Fruit fly (Drosophila melanogaster) whole organism, embryonic: ENCODE data around the gene hbt.
A peak's percentile ranks its signal among the peaks of the same experiment; 100 is the strongest.

Experiments used
- Aef1 ChIP-seq: fragments of 200-800 bp; sonication (Bioruptor generic); IDR thresholded peaks from 3 replicates; pipeline ENCODE4 v1.3.6; 2022; ENCODE audit warnings: missing biosample characterization, missing genetic modification characterization
- Antp ChIP-seq: fragments of 200-800 bp; sonication (Bioruptor generic); optimal IDR thresholded peaks from 3 replicates; lab custom pipeline; 2016; ENCODE audit warnings: missing biosample characterization, missing genetic modification characterization
- CG11560 ChIP-seq: fragments of 200-800 bp; sonication (Bioruptor generic); IDR thresholded peaks from 3 replicates; pipeline ENCODE4 v1.3.6; 2022; ENCODE audit warnings: missing biosample characterization, missing genetic modification characterization
- CG12236 ChIP-seq: fragments of 200-800 bp; sonication (Bioruptor generic); optimal IDR thresholded peaks from 2 replicates; lab custom pipeline; 2016; ENCODE audit warnings: missing biosample characterization, missing genetic modification characterization
- CG13123 ChIP-seq: fragments of 200-800 bp; sonication (Bioruptor generic); optimal IDR thresholded peaks from 2 replicates; lab custom pipeline; 2016; ENCODE audit warnings: missing biosample characterization, missing genetic modification characterization
- CG14667 ChIP-seq: fragments of 200-800 bp; sonication (Bioruptor generic); IDR thresholded peaks from 2 replicates; pipeline ENCODE4 v1.3.6; 2022; ENCODE audit warnings: missing biosample characterization, missing genetic modification characterization
- CG15696 ChIP-seq: fragments of 200-800 bp; sonication (Bioruptor generic); optimal IDR thresholded peaks from 2 replicates; lab custom pipeline; 2019; ENCODE audit warnings: missing biosample characterization, mild to moderate bottlenecking, missing genetic modification characterization, moderate library complexity
- CG16815 ChIP-seq: fragments of 200-800 bp; sonication (Bioruptor generic); optimal IDR thresholded peaks from 3 replicates; lab custom pipeline; 2017; ENCODE audit warnings: missing biosample characterization, mild to moderate bottlenecking, missing genetic modification characterization
- CG17802 ChIP-seq: fragments of 200-800 bp; sonication (Bioruptor generic); optimal IDR thresholded peaks from 2 replicates; lab custom pipeline; 2018; ENCODE audit warnings: missing biosample characterization, mild to moderate bottlenecking, missing genetic modification characterization, moderate library complexity
- CG17912 ChIP-seq: fragments of 200-800 bp; sonication (Bioruptor generic); optimal IDR thresholded peaks from 2 replicates; lab custom pipeline; 2018; ENCODE audit warnings: missing biosample characterization, mild to moderate bottlenecking, missing genetic modification characterization
- CG1792 ChIP-seq: fragments of 200-800 bp; sonication (Bioruptor generic); optimal IDR thresholded peaks from 2 replicates; lab custom pipeline; 2016; ENCODE audit warnings: missing biosample characterization, missing genetic modification characterization
- CG18619 ChIP-seq: fragments of 200-800 bp; sonication (Bioruptor generic); optimal IDR thresholded peaks from 3 replicates; lab custom pipeline; 2017; ENCODE audit warnings: missing biosample characterization, mild to moderate bottlenecking, missing genetic modification characterization
- CG30020 ChIP-seq: fragments of 200-800 bp; optimal IDR thresholded peaks from 2 replicates; lab custom pipeline; 2019; ENCODE audit warnings: missing biosample characterization, mild to moderate bottlenecking, missing genetic modification characterization, moderate library complexity
- CG30403 ChIP-seq: fragments of 200-800 bp; sonication (Bioruptor generic); optimal IDR thresholded peaks from 3 replicates; lab custom pipeline; 2016; ENCODE audit warnings: missing biosample characterization, missing genetic modification characterization
- CG34422 ChIP-seq: fragments of 200-800 bp; sonication (Bioruptor generic); IDR thresholded peaks from 3 replicates; pipeline ENCODE4 v1.3.6; 2022; ENCODE audit warnings: missing biosample characterization, missing genetic modification characterization
- CG4282 ChIP-seq: fragments of 200-800 bp; sonication (Bioruptor generic); optimal IDR thresholded peaks from 2 replicates; lab custom pipeline; 2016; ENCODE audit warnings: missing biosample characterization, missing genetic modification characterization
- CG4707 ChIP-seq: fragments of 200-800 bp; sonication (Bioruptor generic); optimal IDR thresholded peaks from 2 replicates; lab custom pipeline; 2018; ENCODE audit warnings: missing biosample characterization, mild to moderate bottlenecking, missing genetic modification characterization, moderate library complexity
- CG4854 ChIP-seq: fragments of 200-800 bp; sonication (Bioruptor generic); optimal IDR thresholded peaks from 2 replicates; lab custom pipeline; 2016; ENCODE audit warnings: missing biosample characterization, missing genetic modification characterization, inconsistent platforms
- CG6254 ChIP-seq: fragments of 200-800 bp; sonication (Bioruptor generic); optimal IDR thresholded peaks from 3 replicates; lab custom pipeline; 2017; ENCODE audit warnings: mild to moderate bottlenecking, missing biosample characterization, missing genetic modification reagents, missing genetic modification characterization
- CG6654 ChIP-seq: fragments of 200-800 bp; sonication (Bioruptor generic); optimal IDR thresholded peaks from 2 replicates; lab custom pipeline; 2017; ENCODE audit warnings: missing biosample characterization, mild to moderate bottlenecking, missing genetic modification characterization
- CG6813 ChIP-seq: fragments of 200-800 bp; sonication (Bioruptor generic); optimal IDR thresholded peaks from 2 replicates; lab custom pipeline; 2017; ENCODE audit warnings: missing biosample characterization, missing genetic modification characterization, mild to moderate bottlenecking, moderate library complexity, missing genetic modification reagents
- CG7745 ChIP-seq: fragments of 200-800 bp; sonication (Bioruptor generic); optimal IDR thresholded peaks from 2 replicates; lab custom pipeline; 2018; ENCODE audit warnings: missing biosample characterization, mild to moderate bottlenecking, missing genetic modification characterization, moderate library complexity
- CG8924 ChIP-seq: fragments of 200-800 bp; optimal IDR thresholded peaks from 3 replicates; lab custom pipeline; 2019; ENCODE audit warnings: missing biosample characterization, mild to moderate bottlenecking, missing genetic modification characterization, moderate library complexity
- CG9727 ChIP-seq: fragments of 200-800 bp; sonication (Bioruptor generic); optimal IDR thresholded peaks from 3 replicates; lab custom pipeline; 2017; ENCODE audit warnings: missing biosample characterization, mild to moderate bottlenecking, missing genetic modification characterization
- CG9932 ChIP-seq: fragments of 200-800 bp; sonication (Bioruptor generic); IDR thresholded peaks from 2 replicates; pipeline ENCODE4 v1.3.6; 2022; ENCODE audit warnings: missing biosample characterization, missing genetic modification characterization
- CTCF ChIP-seq: fragments of 200-800 bp; sonication (Bioruptor generic); optimal IDR thresholded peaks from 2 replicates; lab custom pipeline; 2017; ENCODE audit warnings: missing biosample characterization, mild to moderate bottlenecking, missing genetic modification characterization, moderate library complexity
- Dfd ChIP-seq, 2 experiments: fragments of >200 bp; optimal IDR thresholded peaks; 2 replicates each; lab custom pipeline; 2017; ENCODE audit warnings: missing biosample characterization in 2 of 2, missing genetic modification characterization in 2 of 2
- Drgx ChIP-seq: fragments of 200-800 bp; sonication (Bioruptor generic); IDR thresholded peaks from 2 replicates; pipeline ENCODE4 v1.3.6; 2022; ENCODE audit warnings: missing biosample characterization, missing genetic modification characterization
- E2f2 ChIP-seq: fragments of 200-800 bp; sonication (Bioruptor generic); IDR thresholded peaks from 2 replicates; pipeline ENCODE4 v1.3.6; 2022; ENCODE audit warnings: missing biosample characterization, missing genetic modification characterization
- Elba2 ChIP-seq: fragments of 200-800 bp; sonication (Bioruptor generic); optimal IDR thresholded peaks from 3 replicates; lab custom pipeline; 2016; ENCODE audit warnings: missing biosample characterization, missing genetic modification characterization
- H15 ChIP-seq: fragments of 200-800 bp; sonication (Bioruptor generic); IDR thresholded peaks from 3 replicates; pipeline ENCODE4 v1.3.6; 2022; ENCODE audit warnings: missing biosample characterization, missing genetic modification characterization
- HmgZ ChIP-seq: fragments of 200-800 bp; sonication (Bioruptor generic); optimal IDR thresholded peaks from 2 replicates; lab custom pipeline; 2018; ENCODE audit warnings: missing biosample characterization, mild to moderate bottlenecking, missing genetic modification characterization
- Hr3 ChIP-seq: fragments of 200-800 bp; sonication (Bioruptor generic); optimal IDR thresholded peaks from 3 replicates; lab custom pipeline; 2016; ENCODE audit warnings: missing biosample characterization, missing genetic modification characterization
- Jarid2 ChIP-seq: fragments of 200-800 bp; sonication (Bioruptor generic); optimal IDR thresholded peaks from 3 replicates; lab custom pipeline; 2017; ENCODE audit warnings: mild to moderate bottlenecking, missing biosample characterization, missing genetic modification reagents, missing genetic modification characterization
- Mrtf ChIP-seq: fragments of 200-800 bp; sonication (Bioruptor generic); IDR thresholded peaks from 3 replicates; pipeline ENCODE4 v1.3.6; 2022; ENCODE audit warnings: missing biosample characterization, missing genetic modification characterization
- NfI ChIP-seq: fragments of 200-800 bp; sonication (Bioruptor generic); optimal IDR thresholded peaks from 3 replicates; lab custom pipeline; 2018; ENCODE audit warnings: missing biosample characterization, mild to moderate bottlenecking, missing genetic modification characterization, moderate library complexity
- Scr ChIP-seq: fragments of 200-800 bp; sonication (Bioruptor generic); IDR thresholded peaks from 2 replicates; pipeline ENCODE4 v1.3.6; 2022; ENCODE audit warnings: missing biosample characterization, missing genetic modification characterization; ENCODE audit not compliant: partially characterized antibody
- bcd ChIP-seq: fragments of 200-800 bp; sonication (Bioruptor generic); optimal IDR thresholded peaks from 2 replicates; lab custom pipeline; 2017; ENCODE audit warnings: missing biosample characterization, mild to moderate bottlenecking, missing genetic modification characterization
- cad ChIP-seq: fragments of >200 bp; optimal IDR thresholded peaks from 2 replicates; lab custom pipeline; 2017; ENCODE audit warnings: missing biosample characterization, missing genetic modification characterization
- chif ChIP-seq, 2 experiments: fragments of 200-800 bp; sonication (Bioruptor generic); optimal IDR thresholded peaks; 3 replicates each; lab custom pipeline; 2016; ENCODE audit warnings: missing biosample characterization in 2 of 2, missing genetic modification characterization in 2 of 2
- dati ChIP-seq: fragments of 200-800 bp; sonication (Bioruptor generic); IDR thresholded peaks from 2 replicates; pipeline ENCODE4 v1.3.6; 2022; ENCODE audit warnings: missing biosample characterization, missing genetic modification characterization
- ewg ChIP-seq: fragments of 200-800 bp; sonication (Bioruptor generic); optimal IDR thresholded peaks from 3 replicates; lab custom pipeline; 2017; ENCODE audit warnings: mild to moderate bottlenecking, missing biosample characterization, missing genetic modification reagents, missing genetic modification characterization
- exex ChIP-seq: fragments of 200-800 bp; sonication (Bioruptor generic); optimal IDR thresholded peaks from 4 replicates; lab custom pipeline; 2018; ENCODE audit warnings: missing biosample characterization, mild to moderate bottlenecking, missing genetic modification characterization, moderate library complexity
- eyg ChIP-seq: fragments of 200-800 bp; sonication (Bioruptor generic); optimal IDR thresholded peaks from 3 replicates; lab custom pipeline; 2016; ENCODE audit warnings: missing biosample characterization, missing genetic modification characterization
- gt ChIP-seq: fragments of 200-800 bp; sonication (Bioruptor generic); IDR thresholded peaks from 2 replicates; pipeline ENCODE4 v1.3.6; 2022; ENCODE audit warnings: missing biosample characterization, missing genetic modification characterization
- mam ChIP-seq: fragments of 200-800 bp; sonication (Bioruptor generic); optimal IDR thresholded peaks from 3 replicates; lab custom pipeline; 2016; ENCODE audit warnings: missing biosample characterization, missing genetic modification characterization
- mirr ChIP-seq: fragments of 200-800 bp; sonication (Bioruptor generic); optimal IDR thresholded peaks from 3 replicates; lab custom pipeline; 2018; ENCODE audit warnings: missing biosample characterization, mild to moderate bottlenecking, missing genetic modification characterization
- schlank ChIP-seq: fragments of 200-800 bp; sonication (Bioruptor generic); optimal IDR thresholded peaks from 2 replicates; lab custom pipeline; 2018; ENCODE audit warnings: missing biosample characterization, mild to moderate bottlenecking, missing genetic modification characterization
- shn ChIP-seq: fragments of 200-800 bp; sonication (Bioruptor generic); optimal IDR thresholded peaks from 3 replicates; lab custom pipeline; 2016; ENCODE audit warnings: missing biosample characterization, missing genetic modification characterization
- tna ChIP-seq: fragments of 200-800 bp; sonication (Bioruptor generic); IDR thresholded peaks from 2 replicates; pipeline ENCODE4 v1.3.6; 2022; ENCODE audit warnings: missing biosample characterization, missing genetic modification characterization; ENCODE audit not compliant: partially characterized antibody
- unpg ChIP-seq: fragments of 200-800 bp; sonication (Bioruptor generic); optimal IDR thresholded peaks from 3 replicates; lab custom pipeline; 2018; ENCODE audit warnings: missing biosample characterization, mild to moderate bottlenecking, missing genetic modification characterization, moderate library complexity
- vvl ChIP-seq: fragments of 200-800 bp; sonication (Bioruptor generic); IDR thresholded peaks from 2 replicates; pipeline ENCODE4 v1.3.6; 2022; ENCODE audit warnings: missing biosample characterization, missing genetic modification characterization

The hbt gene

dm6 chr2L:13368940-13369339 lies 38.0 kb upstream of the hbt start, which contains the start of gene CG31855 (continued):
- TF ChIP-seq CG34422 (peak; percentile 87), CG18619 (peak; percentile 78), Jarid2 (GFP tag; lab: Kevin White, UChicago) (no peak), CG13123 (GFP tag; lab: Kevin White, UChicago) (peak; percentile 82), shn (peak; percentile 50), CG17802 (peak; percentile 42), vvl (GFP tag; lab: Robert Waterston, UW) (peak; percentile 92), Hr3 (GFP tag; lab: Kevin White, UChicago) (peak; percentile 82), eyg (peak; percentile 41), HmgZ (tag; lab: Kevin White, UChicago) (peak; percentile 85), gt (GFP tag; lab: Robert Waterston, UW) (no peak), E2f2 (GFP tag; lab: Robert Waterston, UW) (peak; percentile 49; the same call in 1 of the 2 replicates), tna (GFP tag; lab: Robert Waterston, UW) (no peak), Mrtf (peak; percentile 54; the same call in 2 of the 3 replicates), CG4707 (GFP tag; lab: Kevin White, UChicago) (peak; percentile 91), CG30403 (GFP tag; lab: Kevin White, UChicago) (peak; percentile 90), bcd (GFP tag; lab: Kevin White, UChicago) (peak; percentile 75), mam (peak; percentile 83), CG16815 (GFP tag; lab: Kevin White, UChicago) (peak; percentile 63), CG15696 (tag; lab: Kevin White, UChicago) (peak; percentile 64), Dfd (GFP tag; optimal IDR thresholded peaks at IDR 0.05; lab: Kevin White, UChicago) (no peak), H15 (GFP tag; lab: Robert Waterston, UW) (peak; percentile 87), chif (GFP tag; optimal IDR thresholded peaks at IDR 0.05; lab: Kevin White, UChicago) (peak; percentile 66 to 73), unpg (GFP tag; lab: Kevin White, UChicago) (peak; percentile 81), CG12236 (no peak), CG6813 (peak; percentile 56), CG4854 (GFP tag; lab: Kevin White, UChicago) (peak; percentile 87), CG8924 (tag; lab: Kevin White, UChicago) (peak; percentile 82), NfI (GFP tag; lab: Kevin White, UChicago) (peak; percentile 91), dati (GFP tag; lab: Robert Waterston, UW) (no peak), CG4282 (GFP tag; lab: Kevin White, UChicago) (peak; percentile 76), Elba2 (GFP tag; lab: Kevin White, UChicago) (no peak), CG11560 (tag; lab: Robert Waterston, UW) (no peak), CG9932 (GFP tag; lab: Robert Waterston, UW) (peak; percentile 95), CG17912 (GFP tag; lab: Kevin White, UChicago) (peak; percentile 69), CTCF (no peak), CG7745 (tag; lab: Kevin White, UChicago) (no peak), exex (tag; lab: Kevin White, UChicago) (no peak), mirr (peak; percentile 66), CG6654 (GFP tag; lab: Kevin White, UChicago) (no peak), cad (GFP tag; lab: Kevin White, UChicago) (no peak), schlank (tag; lab: Kevin White, UChicago) (peak; percentile 61), CG30020 (peak; percentile 44), ewg (GFP tag; lab: Kevin White, UChicago) (peak; percentile 68), CG1792 (GFP tag; lab: Kevin White, UChicago) (no peak), CG9727 (GFP tag; lab: Kevin White, UChicago) (peak; percentile 72), Aef1 (GFP tag; lab: Robert Waterston, UW) (peak; percentile 89), Scr (no peak), Drgx (peak; percentile 51; the same call in 1 of the 2 replicates), CG6254 (peak; percentile 17), CG14667 (GFP tag; lab: Robert Waterston, UW) (peak; percentile 64), Antp (GFP tag; lab: Kevin White, UChicago) (peak; percentile 79)
